Worm (Caenorhabditis elegans): ENCODE data around the gene fbxb-2.

fbxb-2 gene

ce11 chrV:19253520-19253919, 16.4 kb upstream of the fbxb-2 start, which contains the start of gene F21D9.4:
TSS of gene F21D9.4 (plus strand) at chrV:19253820.
- TF ChIP-seq ztf-23 (GFP tag; IDR thresholded peaks at IDR 0.05) (no peak), flt-1 (GFP tag; IDR thresholded peaks at IDR 0.05) (no peak), tab-1 (GFP tag; IDR thresholded peaks at IDR 0.05) (no peak), med-1 (GFP tag; optimal IDR thresholded peaks at IDR 0.05; ENCODE audit: insufficient read depth) (no peak), klf-2 (GFP tag; conservative IDR thresholded peaks at IDR 0.05) (no peak)

- TF ChIP-seq T22C8.4 (GFP tag; IDR thresholded peaks at IDR 0.05) (no peak), klf-2 (GFP tag; conservative IDR thresholded peaks at IDR 0.05) (no peak), tab-1 (GFP tag; IDR thresholded peaks at IDR 0.05) (no peak), med-1 (GFP tag; optimal IDR thresholded peaks at IDR 0.05; ENCODE audit: insufficient read depth) (no peak), ref-1 (GFP tag; conservative IDR thresholded peaks at IDR 0.05) (no peak), cog-1 (tag; optimal IDR thresholded peaks at IDR 0.05) (no peak), ztf-23 (GFP tag; IDR thresholded peaks at IDR 0.05) (no peak), flt-1 (GFP tag; IDR thresholded peaks at IDR 0.05) (no peak), ztf-29 (GFP tag; IDR thresholded peaks at IDR 0.05) (no peak)
Observed at ce11 chrV:19251844-19252243, 14.7 kb upstream of the fbxb-2 start, which contains the start of gene F21D9.11. TSS of gene F21D9.11 (plus strand) at chrV:19252144.

ce11 chrV:19250983-19251382, 13.9 kb upstream of the fbxb-2 start, which contains the start of gene str-81:
TSS of gene str-81 (minus strand) at chrV:19251083.
- TF ChIP-seq T22C8.4 (GFP tag; IDR thresholded peaks at IDR 0.05) (no peak), med-1 (GFP tag; optimal IDR thresholded peaks at IDR 0.05; ENCODE audit: insufficient read depth) (no peak), ztf-29 (GFP tag; IDR thresholded peaks at IDR 0.05) (no peak), ref-1 (GFP tag; conservative IDR thresholded peaks at IDR 0.05) (no peak), klf-2 (GFP tag; conservative IDR thresholded peaks at IDR 0.05) (no peak), ztf-23 (GFP tag; IDR thresholded peaks at IDR 0.05) (no peak), cog-1 (tag; optimal IDR thresholded peaks at IDR 0.05) (no peak), tab-1 (GFP tag; IDR thresholded peaks at IDR 0.05) (no peak), flt-1 (GFP tag; IDR thresholded peaks at IDR 0.05) (no peak)

ce11 chrV:19240129-19240528, 3.0 kb upstream of the fbxb-2 start, which contains the start of the genes fbxb-115 and fbxb-1:
TSS of gene fbxb-115 (minus strand) at chrV:19240229.
TSS of gene fbxb-1 (plus strand) at chrV:19240354.
- TF ChIP-seq med-1 (GFP tag; optimal IDR thresholded peaks at IDR 0.05; ENCODE audit: insufficient read depth) = no peak
- no peak for TF ChIP-seq cog-1 (tag; optimal IDR thresholded peaks at IDR 0.05)
- no peak for TF ChIP-seq ztf-23 (GFP tag; IDR thresholded peaks at IDR 0.05)
- TF ChIP-seq klf-2 (GFP tag; conservative IDR thresholded peaks at IDR 0.05) = no peak
- TF ChIP-seq flt-1 (GFP tag; IDR thresholded peaks at IDR 0.05) = no peak
- TF ChIP-seq T22C8.4 (GFP tag; IDR thresholded peaks at IDR 0.05) = no peak
- no peak for TF ChIP-seq ref-1 (GFP tag; conservative IDR thresholded peaks at IDR 0.05)
- no peak for TF ChIP-seq tab-1 (GFP tag; IDR thresholded peaks at IDR 0.05)
- no peak for TF ChIP-seq ztf-29 (GFP tag; IDR thresholded peaks at IDR 0.05)

- TF ChIP-seq T22C8.4 (GFP tag; IDR thresholded peaks at IDR 0.05) = no peak
- no peak for TF ChIP-seq med-1 (GFP tag; optimal IDR thresholded peaks at IDR 0.05; ENCODE audit: insufficient read depth)
- TF ChIP-seq tab-1 (GFP tag; IDR thresholded peaks at IDR 0.05) = no peak
- no peak for TF ChIP-seq klf-2 (GFP tag; conservative IDR thresholded peaks at IDR 0.05)
- no peak for TF ChIP-seq ztf-29 (GFP tag; IDR thresholded peaks at IDR 0.05)
- TF ChIP-seq ref-1 (GFP tag; conservative IDR thresholded peaks at IDR 0.05) = no peak
- TF ChIP-seq cog-1 (tag; optimal IDR thresholded peaks at IDR 0.05) = no peak
Observed at ce11 chrV:19233469-19233868, 3.6 kb downstream of the fbxb-2 start, which contains the start of gene fbxb-116. TSS of gene fbxb-116 (plus strand) at chrV:19233769.

ce11 chrV:19231167-19231566, 5.9 kb downstream of the fbxb-2 start:
- TF ChIP-seq klf-2 (GFP tag; conservative IDR thresholded peaks at IDR 0.05) (no peak), tab-1 (GFP tag; IDR thresholded peaks at IDR 0.05) (peak; percentile 58; the same call in 1 of the 2 replicates), flt-1 (GFP tag; IDR thresholded peaks at IDR 0.05) (no peak), med-1 (GFP tag; optimal IDR thresholded peaks at IDR 0.05; ENCODE audit: insufficient read depth) (no peak), ztf-29 (GFP tag; IDR thresholded peaks at IDR 0.05) (no peak), ztf-23 (GFP tag; IDR thresholded peaks at IDR 0.05) (0 out of 2 replicates have a peak, but pooled peaks have one; percentile 13), ref-1 (GFP tag; conservative IDR thresholded peaks at IDR 0.05) (no peak), cog-1 (tag; optimal IDR thresholded peaks at IDR 0.05) (no peak), T22C8.4 (GFP tag; IDR thresholded peaks at IDR 0.05) (no peak)

ce11 chrV:19230413-19230812, 6.7 kb downstream of the fbxb-2 start, which contains the start of gene sqst-3:
TSS of gene sqst-3 (plus strand) at chrV:19230782.
- no peak for TF ChIP-seq ztf-23 (GFP tag; IDR thresholded peaks at IDR 0.05)
- no peak for TF ChIP-seq tab-1 (GFP tag; IDR thresholded peaks at IDR 0.05)
- no peak for TF ChIP-seq flt-1 (GFP tag; IDR thresholded peaks at IDR 0.05)
- no peak for TF ChIP-seq klf-2 (GFP tag; conservative IDR thresholded peaks at IDR 0.05)
- no peak for TF ChIP-seq ref-1 (GFP tag; conservative IDR thresholded peaks at IDR 0.05)
- TF ChIP-seq cog-1 (tag; optimal IDR thresholded peaks at IDR 0.05) = no peak
- TF ChIP-seq med-1 (GFP tag; optimal IDR thresholded peaks at IDR 0.05; ENCODE audit: insufficient read depth) = no peak
- TF ChIP-seq ztf-29 (GFP tag; IDR thresholded peaks at IDR 0.05) = no peak
- TF ChIP-seq T22C8.4 (GFP tag; IDR thresholded peaks at IDR 0.05) = no peak

- TF ChIP-seq med-1 (GFP tag; optimal IDR thresholded peaks at IDR 0.05; ENCODE audit: insufficient read depth) (no peak), T22C8.4 (GFP tag; IDR thresholded peaks at IDR 0.05) (no peak), cog-1 (tag; optimal IDR thresholded peaks at IDR 0.05) (no peak), ztf-23 (GFP tag; IDR thresholded peaks at IDR 0.05) (no peak), ref-1 (GFP tag; conservative IDR thresholded peaks at IDR 0.05) (no peak), klf-2 (GFP tag; conservative IDR thresholded peaks at IDR 0.05) (no peak), flt-1 (GFP tag; IDR thresholded peaks at IDR 0.05) (no peak), ztf-29 (GFP tag; IDR thresholded peaks at IDR 0.05) (no peak), tab-1 (GFP tag; IDR thresholded peaks at IDR 0.05) (no peak)
Observed at ce11 chrV:19217675-19218074, 19.4 kb downstream of the fbxb-2 start, which contains the start of gene oac-49. TSS of gene oac-49 (plus strand) at chrV:19217975.

- no peak for TF ChIP-seq tab-1 (GFP tag; IDR thresholded peaks at IDR 0.05)
- no peak for TF ChIP-seq flt-1 (GFP tag; IDR thresholded peaks at IDR 0.05)
- TF ChIP-seq ref-1 (GFP tag; conservative IDR thresholded peaks at IDR 0.05) = no peak
- no peak for TF ChIP-seq ztf-23 (GFP tag; IDR thresholded peaks at IDR 0.05)
- no peak for TF ChIP-seq ztf-29 (GFP tag; IDR thresholded peaks at IDR 0.05)
- TF ChIP-seq klf-2 (GFP tag; conservative IDR thresholded peaks at IDR 0.05) = no peak
- TF ChIP-seq T22C8.4 (GFP tag; IDR thresholded peaks at IDR 0.05) = no peak
- TF ChIP-seq med-1 (GFP tag; optimal IDR thresholded peaks at IDR 0.05; ENCODE audit: insufficient read depth) = no peak
- no peak for TF ChIP-seq cog-1 (tag; optimal IDR thresholded peaks at IDR 0.05)
Observed at ce11 chrV:19217104-19217503, 20.0 kb downstream of the fbxb-2 start, which contains the start of gene srr-2. TSS of gene srr-2 (minus strand) at chrV:19217176.

Measured in whole organism, midembryonic.